Worm (Caenorhabditis elegans) whole organism, young adult: Measurements from ENCODE around the gene cdc-48.1.
A peak's percentile ranks its signal among the peaks of the same experiment; 100 is the strongest.

Experiments
- C17E4.6 ChIP-seq: fragments of 200-800 bp; sonication (Bioruptor generic); IDR thresholded peaks from 2 replicates; pipeline ENCODE4 v1.3.6; 2022; ENCODE audit warnings: missing genetic modification reagents, missing genetic modification characterization, missing compliant biosample characterization
- F37B4.10 ChIP-seq: fragments of 200-800 bp; sonication (Bioruptor generic); IDR thresholded peaks from 2 replicates; pipeline ENCODE4 v1.3.6; 2022; ENCODE audit warnings: missing genetic modification characterization, missing compliant biosample characterization
- Y53G8AR.9 ChIP-seq: fragments of 200-800 bp; sonication (Bioruptor generic); conservative IDR thresholded peaks from 2 replicates; pipeline ENCODE4 v1.3.6; 2022; ENCODE audit warnings: missing genetic modification reagents, missing genetic modification characterization, missing compliant biosample characterization
- Y79H2A.3 ChIP-seq: fragments of 200-800 bp; sonication (Bioruptor generic); conservative IDR thresholded peaks from 2 replicates; pipeline ENCODE4 v1.3.6; 2022; ENCODE audit warnings: missing genetic modification reagents, missing genetic modification characterization, missing compliant biosample characterization
- Y95B8A.8 ChIP-seq: fragments of 200-800 bp; sonication (Bioruptor generic); IDR thresholded peaks from 2 replicates; pipeline ENCODE4 v1.3.6; 2022; ENCODE audit warnings: missing genetic modification reagents, missing genetic modification characterization, missing compliant biosample characterization
- akir-1 ChIP-seq: fragments of 200-800 bp; sonication (Bioruptor generic); optimal IDR thresholded peaks from 2 replicates; lab custom pipeline; 2018; ENCODE audit warnings: mild to moderate bottlenecking, missing genetic modification characterization, moderate library complexity, missing compliant biosample characterization
- aptf-3 ChIP-seq: fragments of 200-800 bp; sonication (Bioruptor generic); IDR thresholded peaks from 2 replicates; pipeline ENCODE4 v1.3.6; 2022; ENCODE audit warnings: missing genetic modification characterization, missing compliant biosample characterization
- athp-1 ChIP-seq: sonication (generic microtip); optimal IDR thresholded peaks from 2 replicates; lab custom pipeline; 2017; ENCODE audit warnings: mild to moderate bottlenecking, missing genetic modification characterization, missing compliant biosample characterization
- bed-1 ChIP-seq: fragments of 200-800 bp; sonication (Bioruptor generic); IDR thresholded peaks from 2 replicates; pipeline ENCODE4 v1.3.6; 2022; ENCODE audit warnings: missing genetic modification reagents, missing genetic modification characterization, missing compliant biosample characterization
- bed-2 ChIP-seq: fragments of 200-800 bp; sonication (Bioruptor generic); IDR thresholded peaks from 2 replicates; pipeline ENCODE4 v1.3.6; 2022; ENCODE audit warnings: missing genetic modification reagents, missing genetic modification characterization, missing compliant biosample characterization
- cebp-1 ChIP-seq, 2 experiments: fragments of 200-800 bp in 1 of 2; sonication (Bioruptor generic) in 1 of 2; sonication (generic microtip) in 1 of 2; IDR thresholded peaks in 1 of 2; optimal IDR thresholded peaks in 1 of 2; 2 replicates each; pipeline versions ENCODE4 v1.3.6 to Lab custom; 2017 to 2022; ENCODE audit warnings: missing compliant biosample characterization in 2 of 2, missing genetic modification characterization in 2 of 2, mild to moderate bottlenecking in 1 of 2, missing genetic modification reagents in 1 of 2, moderate library complexity in 1 of 2
- ceh-40 ChIP-seq: fragments of 200-800 bp; sonication (Bioruptor generic); IDR thresholded peaks from 2 replicates; pipeline ENCODE4 v1.3.6; 2022; ENCODE audit warnings: missing genetic modification characterization, missing compliant biosample characterization
- ceh-58 ChIP-seq: fragments of 200-800 bp; sonication (Bioruptor generic); IDR thresholded peaks from 2 replicates; pipeline ENCODE4 v1.3.6; 2022; ENCODE audit warnings: missing genetic modification characterization, missing compliant biosample characterization
- ceh-79 ChIP-seq: sonication (generic microtip); optimal IDR thresholded peaks from 2 replicates; lab custom pipeline; 2017; ENCODE audit warnings: mild to moderate bottlenecking, missing genetic modification characterization, missing compliant biosample characterization
- chd-7 ChIP-seq: sonication (generic microtip); optimal IDR thresholded peaks from 2 replicates; lab custom pipeline; 2016; ENCODE audit warnings: mild to moderate bottlenecking, missing genetic modification characterization, moderate library complexity, missing compliant biosample characterization
- efl-1 ChIP-seq: fragments of 150-350 bp; optimal IDR thresholded peaks from 2 replicates; lab custom pipeline; 2014; ENCODE audit warnings: missing biosample characterization, missing genetic modification reagents, missing genetic modification characterization
- egrh-3 ChIP-seq: fragments of 200-800 bp; sonication (Bioruptor generic); IDR thresholded peaks from 2 replicates; pipeline ENCODE4 v1.3.6; 2022; ENCODE audit warnings: missing genetic modification reagents, missing genetic modification characterization, missing compliant biosample characterization
- ets-4 ChIP-seq: fragments of 200-800 bp; sonication (Bioruptor generic); optimal IDR thresholded peaks from 2 replicates; lab custom pipeline; 2018; ENCODE audit warnings: mild to moderate bottlenecking, missing genetic modification characterization, missing compliant biosample characterization
- fkh-3 ChIP-seq: sonication (generic microtip); optimal IDR thresholded peaks from 2 replicates; lab custom pipeline; 2016; ENCODE audit warnings: mild to moderate bottlenecking, missing genetic modification characterization, missing compliant biosample characterization
- hsf-1 ChIP-seq: fragments of 200-800 bp; sonication (Bioruptor generic); IDR thresholded peaks from 2 replicates; pipeline ENCODE4 v1.3.6; 2022; ENCODE audit warnings: missing genetic modification reagents, missing genetic modification characterization, missing compliant biosample characterization
- lin-26 ChIP-seq: fragments of 200-800 bp; sonication (Bioruptor generic); IDR thresholded peaks from 2 replicates; pipeline ENCODE4 v1.3.6; 2022; ENCODE audit warnings: missing genetic modification reagents, missing genetic modification characterization, missing compliant biosample characterization
- lin-40 ChIP-seq: sonication (generic microtip); optimal IDR thresholded peaks from 2 replicates; lab custom pipeline; 2016; ENCODE audit warnings: missing genetic modification characterization, mild to moderate bottlenecking, missing compliant biosample characterization, missing genotype, missing genetic modification reagents
- lir-1 ChIP-seq: fragments of 200-800 bp; sonication (Bioruptor generic); conservative IDR thresholded peaks from 2 replicates; pipeline ENCODE4 v1.3.6; 2022; ENCODE audit warnings: missing genetic modification reagents, missing genetic modification characterization, missing compliant biosample characterization
- madf-8 ChIP-seq: fragments of 200-800 bp; sonication (Bioruptor generic); conservative IDR thresholded peaks from 2 replicates; pipeline ENCODE4 v1.3.6; 2022; ENCODE audit warnings: missing genetic modification reagents, missing genetic modification characterization, missing compliant biosample characterization
- mcd-1 ChIP-seq: fragments of 200-800 bp; sonication (Bioruptor generic); IDR thresholded peaks from 2 replicates; pipeline ENCODE4 v1.3.6; 2022; ENCODE audit warnings: missing genetic modification reagents, missing genetic modification characterization, missing compliant biosample characterization
- nhr-120 ChIP-seq: fragments of 200-800 bp; sonication (Bioruptor generic); IDR thresholded peaks from 2 replicates; pipeline ENCODE4 v1.3.6; 2022; ENCODE audit warnings: missing genetic modification characterization, missing compliant biosample characterization
- pbrm-1 ChIP-seq: fragments of 200-800 bp; sonication (Bioruptor generic); IDR thresholded peaks from 2 replicates; pipeline ENCODE4 v1.3.6; 2022; ENCODE audit warnings: missing genetic modification reagents, missing genetic modification characterization, missing compliant biosample characterization
- repo-1 ChIP-seq: sonication (generic microtip); optimal IDR thresholded peaks from 2 replicates; lab custom pipeline; 2017; ENCODE audit warnings: mild to moderate bottlenecking, missing genetic modification characterization, missing compliant biosample characterization
- sea-2 ChIP-seq: fragments of 200-800 bp; sonication (Bioruptor generic); IDR thresholded peaks from 2 replicates; pipeline ENCODE4 v1.3.6; 2022; ENCODE audit warnings: missing genetic modification characterization, missing compliant biosample characterization
- snpc-1.3 ChIP-seq: sonication (generic microtip); optimal IDR thresholded peaks from 2 replicates; lab custom pipeline; 2017; ENCODE audit warnings: missing genetic modification characterization, mild to moderate bottlenecking, missing compliant biosample characterization, antibody characterized with exemption, moderate library complexity, missing genotype, missing genetic modification reagents; ENCODE audit not compliant: insufficient read depth
- snpc-3.4 ChIP-seq: sonication (generic microtip); optimal IDR thresholded peaks from 2 replicates; lab custom pipeline; 2017; ENCODE audit warnings: missing genetic modification characterization, mild to moderate bottlenecking, missing compliant biosample characterization, antibody characterized with exemption, moderate library complexity, missing genotype, missing genetic modification reagents
- somi-1 ChIP-seq: fragments of 200-800 bp; sonication (Bioruptor generic); optimal IDR thresholded peaks from 2 replicates; lab custom pipeline; 2018; ENCODE audit warnings: mild to moderate bottlenecking, missing genetic modification characterization, missing compliant biosample characterization
- unc-130 ChIP-seq: sonication (generic microtip); optimal IDR thresholded peaks from 2 replicates; lab custom pipeline; 2016; ENCODE audit warnings: missing genetic modification reagents, missing genetic modification characterization, missing compliant biosample characterization
- unc-62 ChIP-seq: fragments of 150-350 bp; optimal IDR thresholded peaks from 2 replicates; lab custom pipeline; 2014; ENCODE audit warnings: missing biosample characterization, missing genetic modification reagents, missing genetic modification characterization
- zfh-2 ChIP-seq: fragments of 200-800 bp; sonication (Bioruptor generic); conservative IDR thresholded peaks from 2 replicates; pipeline ENCODE4 v1.3.6; 2022; ENCODE audit warnings: missing genetic modification reagents, missing genetic modification characterization, missing compliant biosample characterization
- ztf-25 ChIP-seq: fragments of 200-800 bp; sonication (Bioruptor generic); IDR thresholded peaks from 2 replicates; pipeline ENCODE4 v1.3.6; 2022; ENCODE audit warnings: missing genetic modification reagents, missing genetic modification characterization, missing compliant biosample characterization
- ztf-26 ChIP-seq: sonication (generic microtip); optimal IDR thresholded peaks from 2 replicates; lab custom pipeline; 2017; ENCODE audit warnings: missing genetic modification characterization, missing compliant biosample characterization

The cdc-48.1 gene

ce11 chrII:10537988-10538387 is 25.2 kb downstream of the cdc-48.1 start (continued):
- TF ChIP-seq unc-62 (GFP tag; lab: Kevin White, UChicago) (no peak), mcd-1 (GFP tag; lab: Robert Waterston, UW) (peak; percentile 40; the same call in 1 of the 2 replicates), repo-1 (tag; lab: Kevin White, UChicago) (no peak), cebp-1 (GFP tag; IDR thresholded peaks at IDR 0.05; lab: Robert Waterston, UW) (no peak), cebp-1 (tag; optimal IDR thresholded peaks at IDR 0.05; lab: Kevin White, UChicago) (peak; percentile 15), lin-26 (no peak), snpc-3.4 (tag; lab: Kevin White, UChicago) (no peak), C17E4.6 (GFP tag; lab: Robert Waterston, UW) (no peak), akir-1 (GFP tag; lab: Kevin White, UChicago) (no peak), sea-2 (GFP tag; lab: Robert Waterston, UW) (0 out of 2 replicates have a peak, but pooled peaks have one; percentile 40), ceh-40 (GFP tag; lab: Robert Waterston, UW) (no peak), somi-1 (no peak), bed-2 (GFP tag; lab: Robert Waterston, UW) (peak; percentile 69; the same call in 1 of the 2 replicates), Y95B8A.8 (GFP tag; lab: Robert Waterston, UW) (no peak), pbrm-1 (GFP tag; lab: Robert Waterston, UW) (peak; percentile 38; the same call in 1 of the 2 replicates), athp-1 (tag; lab: Kevin White, UChicago) (peak; percentile 31), lin-40 (tag; lab: Kevin White, UChicago) (peak; percentile 31), ztf-26 (tag; lab: Kevin White, UChicago) (no peak)
- TF ChIP-seq, all 124 proteins: peak for 25

DNA sequence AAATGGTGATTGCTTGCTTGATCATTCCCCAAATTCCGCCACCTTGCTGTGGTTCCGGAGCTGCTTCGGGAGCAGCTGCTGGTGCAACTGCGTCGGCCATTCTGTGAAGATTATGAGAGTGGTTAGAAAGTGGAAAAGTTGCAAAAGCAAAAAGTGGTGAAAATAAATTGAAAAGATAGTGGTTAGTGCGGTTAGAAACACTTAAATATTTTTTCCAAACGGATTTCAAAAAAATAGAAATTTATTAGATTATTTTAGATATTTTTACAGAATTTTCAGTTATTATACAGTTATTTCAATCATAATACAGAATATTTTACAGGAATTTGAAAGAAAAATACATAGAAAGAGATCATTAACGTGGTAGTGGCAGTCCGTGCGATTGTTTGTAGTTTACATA is 25.6 kb downstream of the cdc-48.1 start, which contains the start of gene R166.2:
R166.2 (minus strand) TSS at position 101 of the 400 bp plus-strand sequence.
- TF ChIP-seq hsf-1 (GFP tag; lab: Robert Waterston, UW): no peak
- no peak for TF ChIP-seq ceh-79 (tag; lab: Kevin White, UChicago)
- no peak for TF ChIP-seq bed-1 (GFP tag; lab: Robert Waterston, UW)
- TF ChIP-seq nhr-120 (GFP tag; lab: Robert Waterston, UW): no peak

- 0 out of 2 replicates have a peak, but pooled peaks have one; percentile 10 for TF ChIP-seq lin-26
- TF ChIP-seq Y53G8AR.9 (GFP tag; lab: Robert Waterston, UW): no peak
These were observed 29.2 kb downstream of the cdc-48.1 start for ce11 chrII:10533985-10534384.

- no peak for TF ChIP-seq aptf-3 (GFP tag; lab: Robert Waterston, UW)
- TF ChIP-seq chd-7 (tag; lab: Kevin White, UChicago): peak; percentile 11
- TF ChIP-seq ztf-25: no peak
- TF ChIP-seq ets-4 (GFP tag; lab: Kevin White, UChicago): no peak
- TF ChIP-seq lir-1: no peak
- TF ChIP-seq Y79H2A.3 (GFP tag; lab: Robert Waterston, UW): no peak
- no peak for TF ChIP-seq fkh-3 (tag; lab: Kevin White, UChicago)
- TF ChIP-seq ceh-58 (GFP tag; lab: Robert Waterston, UW): no peak
- no peak for TF ChIP-seq efl-1
- peak; percentile 52; the same call in 1 of the 2 replicates for TF ChIP-seq egrh-3
- peak; percentile 71 for TF ChIP-seq zfh-2 (GFP tag; lab: Robert Waterston, UW)
- TF ChIP-seq cebp-1 (GFP tag; IDR thresholded peaks at IDR 0.05; lab: Robert Waterston, UW): no peak
- TF ChIP-seq cebp-1 (tag; optimal IDR thresholded peaks at IDR 0.05; lab: Kevin White, UChicago): no peak
- TF ChIP-seq snpc-1.3: no peak
- TF ChIP-seq madf-8: no peak
- no peak for TF ChIP-seq F37B4.10
- no peak for TF ChIP-seq lin-40 (tag; lab: Kevin White, UChicago)
- TF ChIP-seq unc-130 (GFP tag; lab: Kevin White, UChicago): no peak
These were observed 31.6 kb downstream of the cdc-48.1 start for ce11 chrII:10531604-10532003.
